Fruit fly (Drosophila melanogaster): ENCODE results near the gene CG31698.

CG31698 gene

dm6 chr2L:3124500-3124977, 49.1 kb downstream of the CG31698 start (continued):
- TF ChIP-seq Bgb (GFP tag; IDR thresholded peaks at IDR 0.05; ENCODE audit: partially characterized antibody) = peak; percentile 51; the same call in 1 of the 2 replicates
- peak; percentile 14 for TF ChIP-seq CG34376 (GFP tag; optimal IDR thresholded peaks at IDR 0.05)
- TF ChIP-seq ftz-f1 (GFP tag; optimal IDR thresholded peaks at IDR 0.05) = peak; percentile 91
- TF ChIP-seq Med (GFP tag) = peak; percentile 79
- TF ChIP-seq CG34224 (GFP tag; IDR thresholded peaks at IDR 0.05; ENCODE audit: partially characterized antibody) = peak; percentile 67
- peak; percentile 45; the same call in 1 of the 2 replicates for TF ChIP-seq NFAT (GFP tag; IDR thresholded peaks at IDR 0.05)
- TF ChIP-seq Rx (GFP tag; IDR thresholded peaks at IDR 0.05) = no peak
- TF ChIP-seq chinmo (GFP tag; IDR thresholded peaks at IDR 0.05; ENCODE audit: partially characterized antibody) = peak; percentile 92; the same call in 3 of the 4 replicates
- no peak for TF ChIP-seq CG11560 (tag; IDR thresholded peaks at IDR 0.05)
- TF ChIP-seq Dbx (GFP tag; IDR thresholded peaks at IDR 0.05) = peak; percentile 47; the same call in 2 of the 3 replicates
- TF ChIP-seq Trl (optimal IDR thresholded peaks at IDR 0.05) = peak; percentile 59 to 63
- TF ChIP-seq Trl (GFP tag; optimal IDR thresholded peaks at IDR 0.05) = no peak
- no peak for TF ChIP-seq al (GFP tag; IDR thresholded peaks at IDR 0.05)
- TF ChIP-seq CG3281 (GFP tag; optimal IDR thresholded peaks at IDR 0.05) = peak; percentile 26
- peak; percentile 53; the same call in 1 of the 3 replicates for TF ChIP-seq CG11456 (GFP tag; IDR thresholded peaks at IDR 0.05)
- TF ChIP-seq Antp (GFP tag; optimal IDR thresholded peaks at IDR 0.05) = no peak
- peak; percentile 7 for TF ChIP-seq CG13296 (GFP tag; optimal IDR thresholded peaks at IDR 0.05)
- peak; percentile 58; the same call in 1 of the 3 replicates for TF ChIP-seq zen2 (GFP tag; IDR thresholded peaks at IDR 0.05; ENCODE audit: partially characterized antibody)
- TF ChIP-seq otp (GFP tag; IDR thresholded peaks at IDR 0.05) = 0 out of 3 replicates have a peak, but pooled peaks have one; percentile 6

DNA sequence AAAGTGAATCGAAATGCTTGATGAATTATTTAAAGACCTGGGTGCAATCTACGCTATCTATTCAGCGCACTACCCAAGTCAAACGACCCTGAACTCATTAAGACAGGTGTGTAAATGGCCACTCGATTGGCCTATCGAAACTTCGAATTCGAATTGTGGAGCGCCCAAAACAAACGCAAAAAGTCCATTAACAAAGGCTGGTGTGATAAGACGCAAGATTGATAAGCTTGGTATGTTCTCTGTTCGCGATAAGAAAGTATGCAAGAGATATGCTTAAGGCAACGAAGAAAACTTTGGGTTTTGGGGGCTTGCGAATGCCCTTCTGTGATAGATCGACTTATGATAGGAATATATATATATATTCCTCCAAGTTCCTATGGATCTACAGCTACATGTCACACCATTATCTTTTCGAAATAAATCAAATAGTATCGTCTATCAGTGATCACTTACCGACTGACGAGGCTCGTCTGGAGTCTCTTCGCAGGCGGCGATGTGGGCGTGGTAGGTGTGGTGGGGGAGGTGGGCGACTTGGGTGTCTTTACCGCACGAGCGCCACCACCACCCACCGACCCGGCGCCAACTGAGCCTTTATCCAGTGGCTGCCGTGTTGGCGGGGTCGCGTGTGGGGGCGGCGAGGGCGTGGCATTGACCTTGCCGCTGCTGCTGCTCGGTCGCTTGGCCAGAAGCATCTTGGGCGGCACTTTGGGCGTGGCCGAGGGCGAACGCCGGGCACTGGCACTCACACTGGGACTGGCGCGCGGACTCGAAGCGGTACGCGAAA, 49.9 kb downstream of the CG31698 start:
- no peak for TF ChIP-seq CG9797 (GFP tag; optimal IDR thresholded peaks at IDR 0.05)
- TF ChIP-seq D19A (tag; optimal IDR thresholded peaks at IDR 0.05) = peak; percentile 19
- no peak for TF ChIP-seq wdn (GFP tag; IDR thresholded peaks at IDR 0.05)
- peak; percentile 90 for TF ChIP-seq grn (GFP tag; optimal IDR thresholded peaks at IDR 0.05)
- TF ChIP-seq CG4707 (GFP tag; optimal IDR thresholded peaks at IDR 0.05) = no peak
- TF ChIP-seq CG10274 (GFP tag; optimal IDR thresholded peaks at IDR 0.05) = peak; percentile 89
- no peak for TF ChIP-seq Hsf (GFP tag; optimal IDR thresholded peaks at IDR 0.05)
- TF ChIP-seq crp (GFP tag; optimal IDR thresholded peaks at IDR 0.05) = no peak
- no peak for TF ChIP-seq CTCF (GFP tag; optimal IDR thresholded peaks at IDR 0.05)
- no peak for TF ChIP-seq CG16813 (GFP tag; IDR thresholded peaks at IDR 0.05; ENCODE audit: partially characterized antibody)
- TF ChIP-seq CG4730 (GFP tag; IDR thresholded peaks at IDR 0.05) = no peak
- TF ChIP-seq stwl (tag; optimal IDR thresholded peaks at IDR 0.05) = no peak
- TF ChIP-seq ro (GFP tag; IDR thresholded peaks at IDR 0.05) = no peak
- TF ChIP-seq fd64A (GFP tag; optimal IDR thresholded peaks at IDR 0.05) = no peak
- TF ChIP-seq GATAe (GFP tag; conservative IDR thresholded peaks at IDR 0.05) = peak; percentile 41; the same call in 1 of the 2 replicates
- TF ChIP-seq mirr (GFP tag; optimal IDR thresholded peaks at IDR 0.05) = peak; percentile 79
- no peak for TF ChIP-seq CG12942 (GFP tag; optimal IDR thresholded peaks at IDR 0.05)
- TF ChIP-seq Fer1 (GFP tag; optimal IDR thresholded peaks at IDR 0.05) = no peak
- TF ChIP-seq insv (GFP tag; optimal IDR thresholded peaks at IDR 0.05) = no peak
- peak; percentile 38; the same call in 2 of the 3 replicates for TF ChIP-seq row (GFP tag; IDR thresholded peaks at IDR 0.05)
- TF ChIP-seq CrebB (tag; optimal IDR thresholded peaks at IDR 0.05) = no peak
- TF ChIP-seq ap (GFP tag; IDR thresholded peaks at IDR 0.05) = no peak
- TF ChIP-seq Xrp1 (GFP tag; IDR thresholded peaks at IDR 0.05) = no peak
- no peak for TF ChIP-seq CG34224 (GFP tag; IDR thresholded peaks at IDR 0.05; ENCODE audit: partially characterized antibody)
- TF ChIP-seq crol (GFP tag; IDR thresholded peaks at IDR 0.05) = peak; percentile 56
- TF ChIP-seq ftz-f1 (GFP tag; optimal IDR thresholded peaks at IDR 0.05) = no peak
- TF ChIP-seq gsb (GFP tag; IDR thresholded peaks at IDR 0.05) = no peak
- TF ChIP-seq al (GFP tag; IDR thresholded peaks at IDR 0.05) = no peak
- no peak for TF ChIP-seq HLH54F (GFP tag; optimal IDR thresholded peaks at IDR 0.05)
- no peak for TF ChIP-seq Eip74EF (GFP tag; optimal IDR thresholded peaks at IDR 0.05)
- no peak for TF ChIP-seq CG17829 (tag; optimal IDR thresholded peaks at IDR 0.05)
- TF ChIP-seq CG6254 (GFP tag; optimal IDR thresholded peaks at IDR 0.05) = no peak
- peak; percentile 97 for TF ChIP-seq sd (tag; optimal IDR thresholded peaks at IDR 0.05)

Measured in whole organism, embryonic.